Worm (Caenorhabditis elegans) whole organism, young adult: ENCODE results near the gene sra-35.

Experiments used
- B0035.1 ChIP-seq: sonication (generic microtip); optimal IDR thresholded peaks from 2 replicates; lab custom pipeline; 2016; ENCODE audit warnings: missing genetic modification characterization, mild to moderate bottlenecking, missing compliant biosample characterization, missing genotype, missing genetic modification reagents
- B0261.1 ChIP-seq: sonication (generic microtip); optimal IDR thresholded peaks from 2 replicates; lab custom pipeline; 2016; ENCODE audit warnings: mild to moderate bottlenecking, missing genetic modification characterization, moderate library complexity, missing compliant biosample characterization
- C17E4.6 ChIP-seq: fragments of 200-800 bp; sonication (Bioruptor generic); IDR thresholded peaks from 2 replicates; pipeline ENCODE4 v1.3.6; 2022; ENCODE audit warnings: missing genetic modification reagents, missing genetic modification characterization, missing compliant biosample characterization
- F22D6.2 ChIP-seq: sonication (generic microtip); optimal IDR thresholded peaks from 2 replicates; lab custom pipeline; 2016; ENCODE audit warnings: mild to moderate bottlenecking, missing genetic modification characterization, missing compliant biosample characterization
- F37B4.10 ChIP-seq: fragments of 200-800 bp; sonication (Bioruptor generic); IDR thresholded peaks from 2 replicates; pipeline ENCODE4 v1.3.6; 2022; ENCODE audit warnings: missing genetic modification characterization, missing compliant biosample characterization
- F39B2.1 ChIP-seq: fragments of 200-800 bp; sonication (Bioruptor generic); IDR thresholded peaks from 2 replicates; pipeline ENCODE4 v1.3.6; 2022; ENCODE audit warnings: missing genetic modification reagents, missing genetic modification characterization, missing compliant biosample characterization
- F52B5.7 ChIP-seq: sonication (generic microtip); optimal IDR thresholded peaks from 2 replicates; lab custom pipeline; 2016; ENCODE audit warnings: mild to moderate bottlenecking, missing genetic modification characterization, missing compliant biosample characterization
- Y53F4B.3 ChIP-seq: fragments of 200-800 bp; sonication (Bioruptor generic); IDR thresholded peaks from 2 replicates; pipeline ENCODE4 v1.3.6; 2022; ENCODE audit warnings: missing genetic modification reagents, missing genetic modification characterization, missing compliant biosample characterization
- Y79H2A.3 ChIP-seq: fragments of 200-800 bp; sonication (Bioruptor generic); conservative IDR thresholded peaks from 2 replicates; pipeline ENCODE4 v1.3.6; 2022; ENCODE audit warnings: missing genetic modification reagents, missing genetic modification characterization, missing compliant biosample characterization
- ZK185.1 ChIP-seq: sonication (generic microtip); optimal IDR thresholded peaks from 2 replicates; lab custom pipeline; 2016; ENCODE audit warnings: mild to moderate bottlenecking, missing genetic modification characterization, missing compliant biosample characterization; ENCODE audit not compliant: poor library complexity, severe bottlenecking
- ama-1 ChIP-seq, 3 experiments: fragments of 150-350 bp in 1 of 3; sonication (generic microtip) in 2 of 3; optimal IDR thresholded peaks; 2 replicates each; lab custom pipeline; 2014 to 2018; ENCODE audit warnings: missing biosample characterization in 2 of 3, missing genetic modification characterization in 2 of 3, missing genetic modification reagents in 2 of 3
- aptf-3 ChIP-seq: fragments of 200-800 bp; sonication (Bioruptor generic); IDR thresholded peaks from 2 replicates; pipeline ENCODE4 v1.3.6; 2022; ENCODE audit warnings: missing genetic modification characterization, missing compliant biosample characterization
- bed-1 ChIP-seq: fragments of 200-800 bp; sonication (Bioruptor generic); IDR thresholded peaks from 2 replicates; pipeline ENCODE4 v1.3.6; 2022; ENCODE audit warnings: missing genetic modification reagents, missing genetic modification characterization, missing compliant biosample characterization
- cebp-2 ChIP-seq: fragments of 200-800 bp; sonication (Bioruptor generic); IDR thresholded peaks from 2 replicates; pipeline ENCODE4 v1.3.6; 2022; ENCODE audit warnings: missing genetic modification characterization, missing compliant biosample characterization
- ceh-40 ChIP-seq: fragments of 200-800 bp; sonication (Bioruptor generic); IDR thresholded peaks from 2 replicates; pipeline ENCODE4 v1.3.6; 2022; ENCODE audit warnings: missing genetic modification characterization, missing compliant biosample characterization
- ceh-79 ChIP-seq: sonication (generic microtip); optimal IDR thresholded peaks from 2 replicates; lab custom pipeline; 2017; ENCODE audit warnings: mild to moderate bottlenecking, missing genetic modification characterization, missing compliant biosample characterization
- chd-7 ChIP-seq: sonication (generic microtip); optimal IDR thresholded peaks from 2 replicates; lab custom pipeline; 2016; ENCODE audit warnings: mild to moderate bottlenecking, missing genetic modification characterization, moderate library complexity, missing compliant biosample characterization
- efl-1 ChIP-seq: fragments of 150-350 bp; optimal IDR thresholded peaks from 2 replicates; lab custom pipeline; 2014; ENCODE audit warnings: missing biosample characterization, missing genetic modification reagents, missing genetic modification characterization
- egl-44 ChIP-seq: fragments of 200-800 bp; sonication (Bioruptor generic); IDR thresholded peaks from 2 replicates; pipeline ENCODE4 v1.3.6; 2022; ENCODE audit warnings: missing genetic modification reagents, missing genetic modification characterization, missing compliant biosample characterization
- egrh-3 ChIP-seq: fragments of 200-800 bp; sonication (Bioruptor generic); IDR thresholded peaks from 2 replicates; pipeline ENCODE4 v1.3.6; 2022; ENCODE audit warnings: missing genetic modification reagents, missing genetic modification characterization, missing compliant biosample characterization
- hmg-1.2 ChIP-seq: fragments of 200-800 bp; sonication (Bioruptor generic); IDR thresholded peaks from 2 replicates; pipeline ENCODE4 v1.3.6; 2022; ENCODE audit warnings: missing genetic modification reagents, missing genetic modification characterization, missing compliant biosample characterization
- let-526 ChIP-seq: fragments of 200-800 bp; sonication (Bioruptor generic); IDR thresholded peaks from 2 replicates; pipeline ENCODE4 v1.3.6; 2022; ENCODE audit warnings: missing genetic modification reagents, missing genetic modification characterization, missing compliant biosample characterization
- lin-26 ChIP-seq: fragments of 200-800 bp; sonication (Bioruptor generic); IDR thresholded peaks from 2 replicates; pipeline ENCODE4 v1.3.6; 2022; ENCODE audit warnings: missing genetic modification reagents, missing genetic modification characterization, missing compliant biosample characterization
- lin-35 ChIP-seq, 3 experiments: fragments of 150-350 bp in 2 of 3; sonication (generic microtip) in 1 of 3; optimal IDR thresholded peaks; 2 replicates each; lab custom pipeline; 2014 to 2018; ENCODE audit warnings: missing biosample characterization in 3 of 3, missing genetic modification characterization in 3 of 3, missing genetic modification reagents in 3 of 3
- lin-54 ChIP-seq: fragments of 200-800 bp; sonication (Bioruptor generic); optimal IDR thresholded peaks from 2 replicates; lab custom pipeline; 2018; ENCODE audit warnings: mild to moderate bottlenecking, missing genetic modification characterization, missing compliant biosample characterization
- lsl-1 ChIP-seq: fragments of 200-800 bp; sonication (Bioruptor generic); optimal IDR thresholded peaks from 2 replicates; lab custom pipeline; 2018; ENCODE audit warnings: mild to moderate bottlenecking, missing genetic modification characterization, moderate library complexity, missing compliant biosample characterization
- lsy-27 ChIP-seq: sonication (generic microtip); optimal IDR thresholded peaks from 2 replicates; lab custom pipeline; 2017; ENCODE audit warnings: missing genetic modification characterization, mild to moderate bottlenecking, missing compliant biosample characterization, antibody characterized with exemption, missing genotype, borderline replicate concordance; ENCODE audit not compliant: insufficient read depth
- madf-3 ChIP-seq: fragments of 200-800 bp; sonication (Bioruptor generic); IDR thresholded peaks from 2 replicates; pipeline ENCODE4 v1.3.6; 2022; ENCODE audit warnings: missing genetic modification reagents, missing genetic modification characterization, missing compliant biosample characterization
- madf-6 ChIP-seq: fragments of 200-800 bp; sonication (Bioruptor generic); IDR thresholded peaks from 2 replicates; pipeline ENCODE4 v1.3.6; 2022; ENCODE audit warnings: missing genetic modification reagents, missing genetic modification characterization, missing compliant biosample characterization
- madf-8 ChIP-seq: fragments of 200-800 bp; sonication (Bioruptor generic); conservative IDR thresholded peaks from 2 replicates; pipeline ENCODE4 v1.3.6; 2022; ENCODE audit warnings: missing genetic modification reagents, missing genetic modification characterization, missing compliant biosample characterization
- mxl-1 ChIP-seq: sonication (generic microtip); optimal IDR thresholded peaks from 2 replicates; lab custom pipeline; 2016; ENCODE audit warnings: missing genetic modification characterization, missing compliant biosample characterization
- nfya-1 ChIP-seq: sonication (generic microtip); optimal IDR thresholded peaks from 2 replicates; lab custom pipeline; 2017; ENCODE audit warnings: antibody characterized with exemption, missing compliant biosample characterization, missing genetic modification characterization, borderline replicate concordance; ENCODE audit not compliant: insufficient read depth
- nhr-80 ChIP-seq: sonication (generic microtip); optimal IDR thresholded peaks from 2 replicates; lab custom pipeline; 2016; ENCODE audit warnings: missing genetic modification characterization, missing compliant biosample characterization
- nhr-90 ChIP-seq: sonication (generic microtip); optimal IDR thresholded peaks from 2 replicates; lab custom pipeline; 2016; ENCODE audit warnings: missing genotype, mild to moderate bottlenecking, missing genetic modification characterization, missing compliant biosample characterization
- rec-8 ChIP-seq, 2 experiments: sonication (generic microtip); optimal IDR thresholded peaks; 2 replicates each; lab custom pipeline; 2016; ENCODE audit warnings: mild to moderate bottlenecking in 2 of 2, missing genetic modification characterization in 2 of 2, missing genetic modification reagents in 2 of 2, missing genotype in 2 of 2, missing biosample characterization in 1 of 2, missing compliant biosample characterization in 1 of 2, moderate library complexity in 1 of 2
- rpc-1 ChIP-seq, 2 experiments: fragments of 150-350 bp in 1 of 2; sonication (generic microtip) in 1 of 2; optimal IDR thresholded peaks; 2 replicates each; lab custom pipeline; 2014 to 2018; ENCODE audit warnings: missing biosample characterization in 1 of 2, missing genetic modification characterization in 1 of 2, missing genetic modification reagents in 1 of 2, missing genotype in 1 of 2
- sdz-38 ChIP-seq: sonication (generic microtip); optimal IDR thresholded peaks from 2 replicates; lab custom pipeline; 2016; ENCODE audit warnings: missing genotype, missing genetic modification characterization, missing compliant biosample characterization
- snpc-1.1 ChIP-seq: sonication (generic microtip); optimal IDR thresholded peaks from 2 replicates; lab custom pipeline; 2017; ENCODE audit warnings: missing genetic modification characterization, mild to moderate bottlenecking, missing compliant biosample characterization, antibody characterized with exemption, moderate library complexity, missing genotype, missing genetic modification reagents; ENCODE audit not compliant: insufficient read depth
- snpc-1.3 ChIP-seq: sonication (generic microtip); optimal IDR thresholded peaks from 2 replicates; lab custom pipeline; 2017; ENCODE audit warnings: missing genetic modification characterization, mild to moderate bottlenecking, missing compliant biosample characterization, antibody characterized with exemption, moderate library complexity, missing genotype, missing genetic modification reagents; ENCODE audit not compliant: insufficient read depth
- snpc-3.4 ChIP-seq: sonication (generic microtip); optimal IDR thresholded peaks from 2 replicates; lab custom pipeline; 2017; ENCODE audit warnings: missing genetic modification characterization, mild to moderate bottlenecking, missing compliant biosample characterization, antibody characterized with exemption, moderate library complexity, missing genotype, missing genetic modification reagents
- snpc-4 ChIP-seq, 5 experiments: fragments of 150-350 bp in 1 of 5; sonication (generic microtip) in 4 of 5; optimal IDR thresholded peaks; 2 replicates each; lab custom pipeline; 2014 to 2018; ENCODE audit warnings: missing genetic modification characterization in 5 of 5, missing biosample characterization in 3 of 5, antibody characterized with exemption in 2 of 5, mild to moderate bottlenecking in 2 of 5, missing compliant biosample characterization in 2 of 5, missing genotype in 2 of 5, moderate library complexity in 2 of 5, missing genetic modification reagents in 1 of 5
- tbp1 ChIP-seq: fragments of 200-800 bp; sonication (Bioruptor generic); optimal IDR thresholded peaks from 2 replicates; lab custom pipeline; 2018; ENCODE audit warnings: mild to moderate bottlenecking, missing genetic modification characterization, missing compliant biosample characterization
- tbx-9 ChIP-seq: sonication (generic microtip); optimal IDR thresholded peaks from 2 replicates; lab custom pipeline; 2016; ENCODE audit warnings: borderline replicate concordance, missing genetic modification characterization, inconsistent platforms, missing compliant biosample characterization
- zfh-2 ChIP-seq: fragments of 200-800 bp; sonication (Bioruptor generic); conservative IDR thresholded peaks from 2 replicates; pipeline ENCODE4 v1.3.6; 2022; ENCODE audit warnings: missing genetic modification reagents, missing genetic modification characterization, missing compliant biosample characterization
- ztf-25 ChIP-seq: fragments of 200-800 bp; sonication (Bioruptor generic); IDR thresholded peaks from 2 replicates; pipeline ENCODE4 v1.3.6; 2022; ENCODE audit warnings: missing genetic modification reagents, missing genetic modification characterization, missing compliant biosample characterization
- ztf-6 ChIP-seq: fragments of 200-800 bp; sonication (Bioruptor generic); IDR thresholded peaks from 2 replicates; pipeline ENCODE4 v1.3.6; 2022; ENCODE audit warnings: missing genetic modification reagents, missing genetic modification characterization, missing compliant biosample characterization

sra-35 gene

ce11 chrII:4565205-4565604, 37.5 kb upstream of the sra-35 start (continued):
- no peak for TF ChIP-seq snpc-4 (GFP tag; optimal IDR thresholded peaks at IDR 0.05; lab: Kevin White, UChicago)
- TF ChIP-seq snpc-4 (tag; optimal IDR thresholded peaks at IDR 0.05; lab: Kevin White, UChicago), result no peak
- TF ChIP-seq Y79H2A.3 (GFP tag; lab: Robert Waterston, UW), result no peak
- TF ChIP-seq F39B2.1 (GFP tag; lab: Robert Waterston, UW), result no peak
- no peak for TF ChIP-seq snpc-1.1 (tag; lab: Kevin White, UChicago)
- peak; percentile 16 for TF ChIP-seq snpc-1.3 (tag; lab: Kevin White, UChicago)
- no peak for TF ChIP-seq ZK185.1
- no peak for TF ChIP-seq madf-8 (GFP tag; lab: Robert Waterston, UW)
- TF ChIP-seq egrh-3 (GFP tag; lab: Robert Waterston, UW), result no peak
- TF ChIP-seq tbp1 (GFP tag; lab: Kevin White, UChicago), result peak; percentile 87
- no peak for TF ChIP-seq let-526 (GFP tag; lab: Robert Waterston, UW)
- no peak for TF ChIP-seq tbx-9
- no peak for TF ChIP-seq lin-54 (GFP tag; lab: Kevin White, UChicago)
- peak; percentile 77 for TF ChIP-seq lin-26
- no peak for TF ChIP-seq lsy-27 (tag; lab: Kevin White, UChicago)
- no peak for TF ChIP-seq cebp-2 (GFP tag; lab: Robert Waterston, UW)
- no peak for TF ChIP-seq rec-8 (tag; optimal IDR thresholded peaks at IDR 0.05; lab: Kevin White, UChicago)
- TF ChIP-seq nhr-90 (tag; lab: Kevin White, UChicago), result peak; percentile 46
- no peak for TF ChIP-seq chd-7 (tag; lab: Kevin White, UChicago)
- peak; percentile 51 for TF ChIP-seq snpc-3.4
- peak; percentile 55 for TF ChIP-seq rpc-1 (optimal IDR thresholded peaks at IDR 0.05; lab: Kevin White, UChicago)
- peak; percentile 82 for TF ChIP-seq rpc-1 (tag; optimal IDR thresholded peaks at IDR 0.05; lab: Kevin White, UChicago)
- no peak for TF ChIP-seq ztf-25
- TF ChIP-seq C17E4.6 (GFP tag; lab: Robert Waterston, UW), result no peak
- TF ChIP-seq F22D6.2 (tag; lab: Kevin White, UChicago), result no peak
- TF ChIP-seq B0261.1, result peak; percentile 73
- no peak for TF ChIP-seq efl-1 (GFP tag; lab: Kevin White, UChicago)
- TF ChIP-seq lsl-1 (GFP tag; lab: Kevin White, UChicago), result peak; percentile 58
- no peak for TF ChIP-seq ama-1 (optimal IDR thresholded peaks at IDR 0.05; lab: Kevin White, UChicago)
- TF ChIP-seq ama-1 (GFP tag; optimal IDR thresholded peaks at IDR 0.05; lab: Kevin White, UChicago), result peak in 1 of 2 experiments; percentile 12
- TF ChIP-seq ceh-79 (tag; lab: Kevin White, UChicago), result no peak
- no peak for TF ChIP-seq B0035.1 (tag; lab: Kevin White, UChicago)
- no peak for TF ChIP-seq zfh-2 (GFP tag; lab: Robert Waterston, UW)
- no peak; the same call in 1 of the 2 replicates for TF ChIP-seq hmg-1.2 (GFP tag; lab: Robert Waterston, UW)
- peak; percentile 42; the same call in 1 of the 2 replicates for TF ChIP-seq madf-6 (GFP tag; lab: Robert Waterston, UW)
- TF ChIP-seq lin-35 (GFP tag; optimal IDR thresholded peaks at IDR 0.05; lab: Kevin White, UChicago), result no peak
- TF ChIP-seq nfya-1 (tag; lab: Kevin White, UChicago), result no peak
- TF ChIP-seq aptf-3 (GFP tag; lab: Robert Waterston, UW), result no peak
- TF ChIP-seq egl-44, result 0 out of 2 replicates have a peak, but pooled peaks have one; percentile 22
- TF ChIP-seq F37B4.10 (GFP tag; lab: Robert Waterston, UW), result no peak
- no peak for TF ChIP-seq madf-3 (GFP tag; lab: Robert Waterston, UW)
- TF ChIP-seq ztf-6 (GFP tag; lab: Robert Waterston, UW), result no peak
- TF ChIP-seq nhr-80 (tag; lab: Kevin White, UChicago), result peak; percentile 36
- TF ChIP-seq ceh-40 (GFP tag; lab: Robert Waterston, UW), result no peak
- TF ChIP-seq sdz-38 (tag; lab: Kevin White, UChicago), result no peak
- TF ChIP-seq F52B5.7 (tag; lab: Kevin White, UChicago), result no peak
- TF ChIP-seq bed-1 (GFP tag; lab: Robert Waterston, UW), result no peak
- no peak for TF ChIP-seq mxl-1
- TF ChIP-seq Y53F4B.3 (GFP tag; lab: Robert Waterston, UW), result no peak
